Worm (Caenorhabditis elegans): ENCODE measurements around the gene shk-1.

DNA sequence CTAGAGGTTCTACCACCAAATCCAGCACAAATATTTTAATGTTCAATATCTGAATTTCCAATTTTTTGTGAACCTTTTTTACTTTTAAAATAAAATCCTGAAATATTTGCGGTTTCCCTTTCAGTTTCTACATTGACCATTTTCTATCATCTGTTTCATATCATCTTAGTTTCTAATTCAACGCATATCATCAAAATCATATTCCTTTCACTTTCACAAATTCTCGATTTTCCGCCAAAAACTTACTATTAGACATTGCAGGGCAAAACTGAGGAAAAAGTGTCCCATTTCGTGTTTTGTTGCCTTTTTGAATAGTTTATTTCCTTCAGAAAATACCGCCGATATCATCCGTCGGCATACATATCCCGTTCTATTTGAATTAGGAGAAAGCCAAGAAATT, 33.0 kb upstream of the shk-1 start:
- no peak for TF ChIP-seq aly-1 (tag; optimal IDR thresholded peaks at IDR 0.05)
- TF ChIP-seq tbx-37 (GFP tag; conservative IDR thresholded peaks at IDR 0.05) = no peak
- TF ChIP-seq ama-1 (optimal IDR thresholded peaks at IDR 0.05) = no peak
- TF ChIP-seq hmbx-1 (tag; optimal IDR thresholded peaks at IDR 0.05) = no peak
- no peak for TF ChIP-seq sea-1 (GFP tag; conservative IDR thresholded peaks at IDR 0.05)
- TF ChIP-seq hmg-4 (GFP tag; optimal IDR thresholded peaks at IDR 0.05) = no peak
- no peak for TF ChIP-seq ceh-36 (tag; optimal IDR thresholded peaks at IDR 0.05)
- TF ChIP-seq flt-1 (GFP tag; IDR thresholded peaks at IDR 0.05) = no peak
- no peak for TF ChIP-seq tbx-11 (GFP tag; IDR thresholded peaks at IDR 0.05)
- no peak for TF ChIP-seq hnd-1 (tag; optimal IDR thresholded peaks at IDR 0.05)
- TF ChIP-seq scrt-1 (GFP tag; IDR thresholded peaks at IDR 0.05) = no peak
- no peak for TF ChIP-seq F13C5.2 (tag; optimal IDR thresholded peaks at IDR 0.05)

Data from whole organism, early embryonic.